Worm (Caenorhabditis elegans) whole organism, L2 larva: ENCODE results near the gene F16G10.9.

ENCODE experiments used
- ZK546.5 ChIP-seq: sonication (generic microtip); optimal IDR thresholded peaks from 2 replicates; lab custom pipeline; 2017; ENCODE audit warnings: missing biosample characterization, missing genetic modification characterization
- alr-1 ChIP-seq: fragments of 150-350 bp; optimal IDR thresholded peaks from 2 replicates; lab custom pipeline; 2014; ENCODE audit warnings: missing biosample characterization, missing genetic modification characterization
- egl-27 ChIP-seq: sonication (generic microtip); optimal IDR thresholded peaks from 3 replicates; lab custom pipeline; 2017; ENCODE audit warnings: missing biosample characterization, missing genetic modification reagents, missing genetic modification characterization
- mdl-1 ChIP-seq, 2 experiments: fragments of 150-350 bp in 1 of 2; sonication (generic microtip) in 1 of 2; optimal IDR thresholded peaks; 2 replicates each; lab custom pipeline; 2017; ENCODE audit warnings: missing biosample characterization in 2 of 2, missing genetic modification characterization in 2 of 2
- nhr-11 ChIP-seq: fragments of 150-350 bp; optimal IDR thresholded peaks from 2 replicates; lab custom pipeline; 2014; ENCODE audit warnings: missing biosample characterization, missing genetic modification characterization
- nhr-129 ChIP-seq: fragments of 150-350 bp; optimal IDR thresholded peaks from 2 replicates; lab custom pipeline; 2014; ENCODE audit warnings: missing biosample characterization, missing genetic modification characterization
- nhr-237 ChIP-seq: fragments of 150-350 bp; optimal IDR thresholded peaks from 2 replicates; lab custom pipeline; 2014; ENCODE audit warnings: missing biosample characterization, missing genetic modification characterization
- nhr-25 ChIP-seq: fragments of 150-350 bp; sonication (generic microtip); optimal IDR thresholded peaks from 3 replicates; lab custom pipeline; 2014; ENCODE audit warnings: missing biosample characterization, missing genetic modification characterization
- nhr-77 ChIP-seq: fragments of 150-350 bp; optimal IDR thresholded peaks from 2 replicates; lab custom pipeline; 2014; ENCODE audit warnings: missing biosample characterization, missing genetic modification characterization
- sem-4 ChIP-seq: fragments of 150-350 bp; optimal IDR thresholded peaks from 2 replicates; lab custom pipeline; 2014; ENCODE audit warnings: missing biosample characterization, missing genetic modification reagents, missing genetic modification characterization
- unc-39 ChIP-seq: fragments of 150-350 bp; optimal IDR thresholded peaks from 2 replicates; lab custom pipeline; 2014; ENCODE audit warnings: missing biosample characterization, missing genetic modification characterization
- zag-1 ChIP-seq: fragments of 150-350 bp; optimal IDR thresholded peaks from 2 replicates; lab custom pipeline; 2014; ENCODE audit warnings: missing biosample characterization, missing genetic modification characterization

ce11 chrII:2377751-2378150 lies 7.6 kb downstream of the F16G10.9 start, which contains the start of gene F16G10.6:
- TF ChIP-seq nhr-25 (no peak), nhr-11 (tag; lab: Kevin White, UChicago) (no peak), zag-1 (tag; lab: Kevin White, UChicago) (no peak), mdl-1 (tag; optimal IDR thresholded peaks at IDR 0.05; lab: Kevin White, UChicago) (no peak), ZK546.5 (tag; lab: Kevin White, UChicago) (no peak), nhr-129 (tag; lab: Kevin White, UChicago) (no peak), nhr-77 (tag; lab: Kevin White, UChicago) (no peak), sem-4 (tag; lab: Kevin White, UChicago) (no peak), unc-39 (tag; lab: Kevin White, UChicago) (no peak), nhr-237 (tag; lab: Kevin White, UChicago) (no peak), alr-1 (tag; lab: Kevin White, UChicago) (no peak), egl-27 (no peak)
